Worm (Caenorhabditis elegans): ENCODE results near the gene C53A3.4.
"Not testable (repeated sequence)": the region's sequence is repeated elsewhere in the genome, so short reads cannot be mapped to it uniquely, and the experiment has no call there.

ce11 chrV:5755203-5755693 lies 3.4 kb downstream of the C53A3.4 start, which contains the start of gene K09H11.11:
- TF ChIP-seq pqm-1 (tag; optimal IDR thresholded peaks at IDR 0.05); ceh-2 (tag; optimal IDR thresholded peaks at IDR 0.05); T23F11.4 (GFP tag; optimal IDR thresholded peaks at IDR 0.05); pax-1 (tag; optimal IDR thresholded peaks at IDR 0.05); gmeb-2 (tag; optimal IDR thresholded peaks at IDR 0.05); pros-1 (tag; optimal IDR thresholded peaks at IDR 0.05); dmd-4 (tag; optimal IDR thresholded peaks at IDR 0.05; ENCODE audit: borderline replicate concordance); fkh-10 (GFP tag; optimal IDR thresholded peaks at IDR 0.05); ceh-22 (tag; optimal IDR thresholded peaks at IDR 0.05); ama-1 (optimal IDR thresholded peaks at IDR 0.05); unc-86 (tag; optimal IDR thresholded peaks at IDR 0.05); nhr-11 (tag; optimal IDR thresholded peaks at IDR 0.05); rnt-1 (tag; optimal IDR thresholded peaks at IDR 0.05); tbx-2 (tag; optimal IDR thresholded peaks at IDR 0.05): not testable (repeated sequence)

Data from whole organism, late embryonic.